Worm (Caenorhabditis elegans): ENCODE results near the gene gfat-1.

ce11 chrII:11595368-11595996 lies at the start of gene gfat-1:
- no peak for TF ChIP-seq dao-5 (tag; optimal IDR thresholded peaks at IDR 0.05)
- no peak for TF ChIP-seq him-1 (tag; optimal IDR thresholded peaks at IDR 0.05)

Measured in whole organism, L4/young adult.